Worm (Caenorhabditis elegans): ENCODE data around the gene Y43F8C.7.

Gene Y43F8C.7

DNA sequence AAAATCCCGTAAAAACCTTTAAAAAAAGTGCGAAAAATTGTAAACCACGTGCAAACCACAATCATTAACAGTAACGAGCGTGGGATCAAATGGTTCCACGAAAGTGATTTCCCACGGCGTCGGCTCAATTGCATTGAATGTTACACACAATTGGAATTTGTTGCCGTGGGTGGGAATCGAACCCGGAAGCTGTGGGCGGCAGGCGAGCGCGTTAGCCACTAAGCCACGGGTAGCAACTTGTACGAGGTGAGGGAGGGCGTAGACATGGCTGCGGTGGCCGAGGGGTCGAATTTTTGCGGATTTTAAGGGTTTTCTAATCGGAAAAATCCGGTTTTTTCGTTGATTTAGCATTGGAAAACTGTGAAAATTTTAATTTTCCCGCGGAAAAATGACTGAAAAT, 815 bp downstream of the Y43F8C.7 start (continued):
- TF ChIP-seq nhr-84 (tag; optimal IDR thresholded peaks at IDR 0.05), result no peak
- no peak for TF ChIP-seq unc-62 (GFP tag; optimal IDR thresholded peaks at IDR 0.05)
- no peak for TF ChIP-seq unc-30 (tag; optimal IDR thresholded peaks at IDR 0.05)

DNA sequence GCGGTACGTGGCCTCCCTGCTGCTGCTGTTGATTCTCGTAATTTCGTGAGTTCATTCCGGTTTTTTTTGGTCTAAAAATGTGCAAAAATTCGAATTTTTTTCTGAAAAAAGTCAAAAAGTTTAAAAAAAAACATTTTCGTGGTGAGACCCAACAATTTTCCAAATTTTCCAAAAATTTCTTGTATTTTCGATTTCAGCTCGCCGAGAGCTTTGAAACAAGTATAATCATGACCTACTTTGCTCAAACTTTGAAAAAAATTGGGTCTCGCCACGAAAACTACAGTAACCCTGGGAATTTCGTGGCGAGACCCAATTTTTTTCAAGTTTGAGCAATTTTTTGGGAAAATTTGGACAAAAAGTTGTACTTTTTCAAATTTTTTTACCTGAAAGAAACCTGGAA, 3.0 kb downstream of the Y43F8C.7 start, which contains the start of gene Y43F8C.6:
Gene Y43F8C.6, minus strand, starts transcription at position 101 of the 400 bp plus-strand sequence.
- TF ChIP-seq nhr-85 (tag) (peak; percentile 47), nhr-84 (tag; optimal IDR thresholded peaks at IDR 0.05) (no peak)

ce11 chrV:19637890-19638289, 5.9 kb downstream of the Y43F8C.7 start:
- no peak for TF ChIP-seq elt-2 (tag; optimal IDR thresholded peaks at IDR 0.05)
- no peak for TF ChIP-seq C34B4.2 (tag; optimal IDR thresholded peaks at IDR 0.05)
- no peak for TF ChIP-seq unc-30 (tag; optimal IDR thresholded peaks at IDR 0.05)

DNA sequence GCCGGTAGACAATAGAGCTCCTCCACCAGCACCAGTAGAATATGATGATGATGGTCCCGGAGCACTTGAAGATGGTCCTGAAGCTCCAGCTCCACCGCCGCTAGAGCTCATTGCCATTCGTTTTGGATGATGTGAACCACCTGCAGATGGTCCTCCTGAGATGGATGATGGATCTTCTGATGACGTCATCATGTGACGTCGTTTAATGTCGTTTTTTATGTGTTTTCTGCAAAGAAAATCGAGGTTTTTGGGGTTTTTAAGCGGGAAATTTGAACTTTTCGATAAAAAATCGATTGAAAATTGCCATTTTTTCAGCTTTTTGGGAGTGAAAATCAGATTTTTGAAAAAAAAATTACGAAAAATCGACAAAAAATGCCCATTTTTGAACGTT, 7.6 kb downstream of the Y43F8C.7 start:
- peak; percentile 28 for TF ChIP-seq nhr-85 (tag)
- TF ChIP-seq efl-1 (optimal IDR thresholded peaks at IDR 0.05), result no peak
- no peak for TF ChIP-seq efl-1 (GFP tag; optimal IDR thresholded peaks at IDR 0.05 in 1 of 2)
- TF ChIP-seq C34B4.2 (tag; optimal IDR thresholded peaks at IDR 0.05), result no peak
- TF ChIP-seq alr-1 (tag; optimal IDR thresholded peaks at IDR 0.05; ENCODE audit: borderline replicate concordance), result no peak
- no peak for TF ChIP-seq pqm-1 (tag; optimal IDR thresholded peaks at IDR 0.05)

- no peak for TF ChIP-seq nhr-71 (tag; optimal IDR thresholded peaks at IDR 0.05)
- peak; percentile 81 for TF ChIP-seq sptf-1 (tag; optimal IDR thresholded peaks at IDR 0.05)
- no peak for TF ChIP-seq fos-1 (tag; optimal IDR thresholded peaks at IDR 0.05)
- no peak for TF ChIP-seq zip-4 (GFP tag; optimal IDR thresholded peaks at IDR 0.05)
- no peak for TF ChIP-seq irx-1 (tag; optimal IDR thresholded peaks at IDR 0.05)
- no peak for TF ChIP-seq efl-1 (optimal IDR thresholded peaks at IDR 0.05)
- peak in 1 of 2 experiments; percentile 79 for TF ChIP-seq efl-1 (GFP tag; optimal IDR thresholded peaks at IDR 0.05 in 1 of 2)
- TF ChIP-seq C04F5.9 (tag; optimal IDR thresholded peaks at IDR 0.05), result no peak
- TF ChIP-seq lin-13 (GFP tag; optimal IDR thresholded peaks at IDR 0.05), result no peak
- no peak for TF ChIP-seq ceh-90 (tag; optimal IDR thresholded peaks at IDR 0.05)
- no peak for TF ChIP-seq lin-35 (GFP tag; optimal IDR thresholded peaks at IDR 0.05)
- TF ChIP-seq hpl-2 (GFP tag; optimal IDR thresholded peaks at IDR 0.05), result no peak
- no peak for TF ChIP-seq swsn-7 (tag; optimal IDR thresholded peaks at IDR 0.05)
- TF ChIP-seq zag-1 (tag; optimal IDR thresholded peaks at IDR 0.05), result no peak
Measured at ce11 chrV:19634197-19634596, 9.6 kb downstream of the Y43F8C.7 start.

- TF ChIP-seq fkh-8 (tag; optimal IDR thresholded peaks at IDR 0.05) (no peak), nhr-85 (tag) (no peak), vab-15 (tag; optimal IDR thresholded peaks at IDR 0.05) (no peak), ces-1 (GFP tag; optimal IDR thresholded peaks at IDR 0.05) (no peak), sox-4 (tag; optimal IDR thresholded peaks at IDR 0.05) (no peak), ets-5 (GFP tag; IDR thresholded peaks at IDR 0.05) (no peak)
Measured at ce11 chrV:19632948-19633347, 10.9 kb downstream of the Y43F8C.7 start.

DNA sequence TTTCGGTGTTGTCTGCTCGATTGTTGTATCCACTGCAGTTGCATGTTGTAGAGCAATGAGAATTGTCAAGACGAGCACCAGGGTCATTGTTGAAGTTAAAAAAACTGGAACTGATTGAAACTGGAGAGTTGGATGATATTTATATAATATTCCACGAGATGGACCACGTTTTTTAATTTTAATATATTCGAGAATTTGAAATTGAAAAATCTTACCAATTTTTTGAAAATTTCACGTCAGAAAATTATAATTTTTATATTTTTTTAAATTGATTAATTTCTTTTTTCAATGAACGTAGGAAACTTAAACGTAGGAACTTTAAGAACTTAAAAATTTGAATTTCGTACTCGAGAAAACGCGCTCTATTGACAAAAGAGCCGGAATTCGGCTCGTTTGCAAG, 11.3 kb downstream of the Y43F8C.7 start, which contains the start of gene Y43F8C.5:
Gene Y43F8C.5, minus strand, starts transcription at position 101 of the 400 bp plus-strand sequence.
- TF ChIP-seq nhr-11 (tag; optimal IDR thresholded peaks at IDR 0.05) (no peak), C16A3.4 (tag; optimal IDR thresholded peaks at IDR 0.05) (no peak), elt-2 (tag; optimal IDR thresholded peaks at IDR 0.05) (no peak), mep-1 (tag; optimal IDR thresholded peaks at IDR 0.05) (no peak), skn-1 (tag; optimal IDR thresholded peaks at IDR 0.05) (no peak), ceh-63 (GFP tag; optimal IDR thresholded peaks at IDR 0.05) (no peak), isw-1 (GFP tag; IDR thresholded peaks at IDR 0.05) (no peak), ztf-4 (tag; optimal IDR thresholded peaks at IDR 0.05) (no peak), sptf-1 (tag; optimal IDR thresholded peaks at IDR 0.05) (no peak), grh-1 (GFP tag; IDR thresholded peaks at IDR 0.05) (no peak), C04F5.9 (tag; optimal IDR thresholded peaks at IDR 0.05) (no peak)
